Worm (Caenorhabditis elegans) whole organism, late embryonic: ENCODE results near the gene abch-1.

Experiments
- F13H6.1 ChIP-seq: sonication (generic microtip); optimal IDR thresholded peaks from 2 replicates; lab custom pipeline; 2016; ENCODE audit warnings: missing genetic modification characterization, missing compliant biosample characterization
- K02D7.2 ChIP-seq: sonication (generic microtip); optimal IDR thresholded peaks from 2 replicates; lab custom pipeline; 2017; ENCODE audit warnings: mild to moderate bottlenecking, missing genetic modification characterization, missing compliant biosample characterization
- K09A11.1 ChIP-seq: sonication (generic microtip); optimal IDR thresholded peaks from 2 replicates; lab custom pipeline; 2017; ENCODE audit warnings: antibody characterized with exemption, mild to moderate bottlenecking, missing genetic modification characterization, missing compliant biosample characterization; ENCODE audit not compliant: insufficient read depth
- T23F11.4 ChIP-seq: fragments of 200-800 bp; sonication (Bioruptor generic); optimal IDR thresholded peaks from 2 replicates; lab custom pipeline; 2018; ENCODE audit warnings: mild to moderate bottlenecking, missing genetic modification characterization, missing compliant biosample characterization
- ceh-14 ChIP-seq: sonication (generic microtip); optimal IDR thresholded peaks from 2 replicates; lab custom pipeline; 2016; ENCODE audit warnings: missing genotype, missing genetic modification characterization, missing compliant biosample characterization
- ceh-2 ChIP-seq: sonication (generic microtip); optimal IDR thresholded peaks from 2 replicates; lab custom pipeline; 2016; ENCODE audit warnings: missing genotype, missing genetic modification characterization, missing compliant biosample characterization
- ceh-24 ChIP-seq: sonication (generic microtip); optimal IDR thresholded peaks from 2 replicates; lab custom pipeline; 2016; ENCODE audit warnings: mild to moderate bottlenecking, missing genetic modification characterization, missing compliant biosample characterization
- ceh-31 ChIP-seq: sonication (generic microtip); optimal IDR thresholded peaks from 2 replicates; lab custom pipeline; 2016; ENCODE audit warnings: missing genetic modification characterization, missing compliant biosample characterization
- ceh-34 ChIP-seq: sonication (generic microtip); optimal IDR thresholded peaks from 2 replicates; lab custom pipeline; 2016; ENCODE audit warnings: mild to moderate bottlenecking, missing genetic modification characterization, missing compliant biosample characterization
- ceh-45 ChIP-seq: fragments of 200-800 bp; sonication (Bioruptor generic); IDR thresholded peaks from 2 replicates; pipeline ENCODE4 v1.3.6; 2022; ENCODE audit warnings: missing genetic modification reagents, missing genetic modification characterization, missing compliant biosample characterization
- ceh-6 ChIP-seq: fragments of 200-800 bp; sonication (Bioruptor generic); optimal IDR thresholded peaks from 2 replicates; lab custom pipeline; 2018; ENCODE audit warnings: mild to moderate bottlenecking, missing genetic modification characterization, missing compliant biosample characterization
- che-1 ChIP-seq: sonication (generic microtip); optimal IDR thresholded peaks from 2 replicates; lab custom pipeline; 2016; ENCODE audit warnings: mild to moderate bottlenecking, missing genetic modification characterization, missing compliant biosample characterization
- dmd-4 ChIP-seq: sonication (generic microtip); optimal IDR thresholded peaks from 2 replicates; lab custom pipeline; 2016; ENCODE audit warnings: borderline replicate concordance, missing genetic modification characterization, missing compliant biosample characterization
- dve-1 ChIP-seq: sonication (generic microtip); optimal IDR thresholded peaks from 2 replicates; lab custom pipeline; 2017; ENCODE audit warnings: antibody characterized with exemption, mild to moderate bottlenecking, missing genetic modification characterization, missing compliant biosample characterization
- elt-2 ChIP-seq: sonication (generic microtip); optimal IDR thresholded peaks from 2 replicates; lab custom pipeline; 2016; ENCODE audit warnings: missing genetic modification reagents, missing genetic modification characterization, missing compliant biosample characterization
- eyg-1 ChIP-seq: sonication (generic microtip); optimal IDR thresholded peaks from 2 replicates; lab custom pipeline; 2016; ENCODE audit warnings: missing genotype, missing genetic modification characterization, missing compliant biosample characterization
- fkh-10 ChIP-seq: fragments of 150-350 bp; optimal IDR thresholded peaks from 2 replicates; lab custom pipeline; 2014; ENCODE audit warnings: missing biosample characterization, missing genetic modification reagents, missing genetic modification characterization
- fkh-6 ChIP-seq: sonication (generic microtip); optimal IDR thresholded peaks from 2 replicates; lab custom pipeline; 2016; ENCODE audit warnings: missing genetic modification characterization, missing compliant biosample characterization
- gmeb-2 ChIP-seq: sonication (generic microtip); optimal IDR thresholded peaks from 2 replicates; lab custom pipeline; 2016; ENCODE audit warnings: missing genetic modification characterization, inconsistent platforms, missing compliant biosample characterization
- hlh-30 ChIP-seq: sonication (generic microtip); optimal IDR thresholded peaks from 2 replicates; lab custom pipeline; 2017; ENCODE audit warnings: antibody characterized with exemption, missing genetic modification characterization, missing compliant biosample characterization; ENCODE audit not compliant: insufficient read depth
- hlh-8 ChIP-seq: sonication (generic microtip); optimal IDR thresholded peaks from 2 replicates; lab custom pipeline; 2016; ENCODE audit warnings: missing genotype, missing genetic modification characterization, missing compliant biosample characterization
- madf-2 ChIP-seq: sonication (generic microtip); optimal IDR thresholded peaks from 2 replicates; lab custom pipeline; 2017; ENCODE audit warnings: missing genetic modification characterization, missing compliant biosample characterization
- nfya-1 ChIP-seq: sonication (generic microtip); optimal IDR thresholded peaks from 2 replicates; lab custom pipeline; 2017; ENCODE audit warnings: missing genetic modification characterization, mild to moderate bottlenecking, missing compliant biosample characterization, antibody characterized with exemption, moderate library complexity
- odd-2 ChIP-seq: sonication (generic microtip); optimal IDR thresholded peaks from 2 replicates; lab custom pipeline; 2017; ENCODE audit warnings: antibody characterized with exemption, mild to moderate bottlenecking, missing genetic modification characterization, missing compliant biosample characterization
- pha-4 ChIP-seq: fragments of 150-350 bp; optimal IDR thresholded peaks from 2 replicates; lab custom pipeline; 2018; ENCODE audit warnings: missing biosample characterization, missing genetic modification reagents, missing genetic modification characterization
- pros-1 ChIP-seq: fragments of 150-350 bp; optimal IDR thresholded peaks from 2 replicates; lab custom pipeline; 2014; ENCODE audit warnings: missing biosample characterization, missing genetic modification reagents, missing genetic modification characterization
- rnt-1 ChIP-seq: sonication (generic microtip); optimal IDR thresholded peaks from 2 replicates; lab custom pipeline; 2016; ENCODE audit warnings: missing genetic modification characterization, missing compliant biosample characterization
- sdc-2 ChIP-seq: sonication (generic microtip); optimal IDR thresholded peaks from 2 replicates; lab custom pipeline; 2016; ENCODE audit warnings: missing genotype, missing genetic modification characterization, missing compliant biosample characterization
- sox-2 ChIP-seq: fragments of 200-800 bp; sonication (Bioruptor generic); IDR thresholded peaks from 2 replicates; pipeline ENCODE4 v1.3.6; 2022; ENCODE audit warnings: missing genetic modification reagents, missing genetic modification characterization, missing compliant biosample characterization
- sox-4 ChIP-seq: sonication (generic microtip); optimal IDR thresholded peaks from 2 replicates; lab custom pipeline; 2017; ENCODE audit warnings: mild to moderate bottlenecking, missing genetic modification characterization, inconsistent platforms, missing compliant biosample characterization
- unc-42 ChIP-seq: sonication (generic microtip); optimal IDR thresholded peaks from 2 replicates; lab custom pipeline; 2016; ENCODE audit warnings: missing genotype, missing genetic modification characterization, missing compliant biosample characterization
- unc-55 ChIP-seq: sonication (generic microtip); optimal IDR thresholded peaks from 2 replicates; lab custom pipeline; 2017; ENCODE audit warnings: missing biosample characterization, missing genetic modification reagents, missing genetic modification characterization
- unc-86 ChIP-seq: sonication (generic microtip); optimal IDR thresholded peaks from 2 replicates; lab custom pipeline; 2016; ENCODE audit warnings: missing genetic modification characterization, missing compliant biosample characterization
- zip-5 ChIP-seq: sonication (generic microtip); optimal IDR thresholded peaks from 2 replicates; lab custom pipeline; 2016; ENCODE audit warnings: missing genetic modification characterization, missing compliant biosample characterization

abch-1 gene

ce11 chrII:6554677-6555076 is 23.2 kb upstream of the abch-1 start, which contains the start of gene wrn-1:
wrn-1 (plus strand) TSS chrII:6554977.
- TF ChIP-seq ceh-14, result no peak
- no peak for TF ChIP-seq madf-2 (tag; lab: Kevin White, UChicago)
- no peak for TF ChIP-seq zip-5 (tag; lab: Kevin White, UChicago)
- no peak for TF ChIP-seq hlh-8 (tag; lab: Kevin White, UChicago)
- no peak for TF ChIP-seq eyg-1 (tag; lab: Kevin White, UChicago)
- TF ChIP-seq ceh-2 (tag; lab: Kevin White, UChicago), result no peak
- no peak for TF ChIP-seq ceh-6 (GFP tag; lab: Kevin White, UChicago)
- no peak for TF ChIP-seq dve-1 (tag; lab: Kevin White, UChicago)
- TF ChIP-seq, all 69 proteins: peak for 0

ce11 chrII:6544842-6545410 is 13.5 kb upstream of the abch-1 start, which contains the start of gene lron-15:
lron-15 (minus strand) TSS chrII:6544892.
- TF ChIP-seq sdc-2 (tag; lab: Kevin White, UChicago), result no peak
- TF ChIP-seq unc-55 (GFP tag; lab: Kevin White, UChicago), result peak; percentile 50
- TF ChIP-seq rnt-1 (tag; lab: Kevin White, UChicago), result peak; percentile 21

ce11 chrII:6535957-6536424 is 4.6 kb upstream of the abch-1 start, which contains the start of gene utp-20:
utp-20 (plus strand) TSS chrII:6536374.
- TF ChIP-seq K02D7.2 (tag; lab: Kevin White, UChicago), result no peak
- no peak for TF ChIP-seq K09A11.1 (tag; lab: Kevin White, UChicago)
- TF ChIP-seq che-1 (tag; lab: Kevin White, UChicago), result no peak
- no peak for TF ChIP-seq pros-1 (tag; lab: Kevin White, UChicago)
- no peak for TF ChIP-seq elt-2 (tag; lab: Kevin White, UChicago)
- no peak for TF ChIP-seq pha-4 (tag; lab: Kevin White, UChicago)
- TF ChIP-seq dmd-4 (tag; lab: Kevin White, UChicago), result no peak
- TF ChIP-seq fkh-10 (GFP tag; lab: Kevin White, UChicago), result no peak
- no peak for TF ChIP-seq ceh-24 (tag; lab: Kevin White, UChicago)
- TF ChIP-seq sox-4 (tag; lab: Kevin White, UChicago), result no peak
- no peak for TF ChIP-seq T23F11.4 (GFP tag; lab: Kevin White, UChicago)
- TF ChIP-seq sox-2, result no peak
- TF ChIP-seq sdc-2 (tag; lab: Kevin White, UChicago), result no peak
- TF ChIP-seq F13H6.1 (tag; lab: Kevin White, UChicago), result no peak
- TF ChIP-seq ceh-45, result no peak
- TF ChIP-seq hlh-30, result peak; percentile 70
- no peak for TF ChIP-seq gmeb-2
- no peak for TF ChIP-seq madf-2 (tag; lab: Kevin White, UChicago)
- peak; percentile 26 for TF ChIP-seq ceh-31
- TF ChIP-seq fkh-6, result no peak
- peak; percentile 5 for TF ChIP-seq nfya-1
- TF ChIP-seq odd-2 (tag; lab: Kevin White, UChicago), result no peak
- TF ChIP-seq unc-42 (tag; lab: Kevin White, UChicago), result peak; percentile 81
- no peak for TF ChIP-seq unc-86 (tag; lab: Kevin White, UChicago)

ce11 chrII:6531940-6532339 is 513 bp upstream of the abch-1 start, which contains the start of gene abcx-1:
abcx-1 (plus strand) TSS chrII:6532163.
- TF ChIP-seq ceh-34 (tag; lab: Kevin White, UChicago), result no peak
- TF ChIP-seq, all 69 proteins: peak for 0
